Worm (Caenorhabditis elegans): Measurements from ENCODE around the gene bath-5.
"Not testable (repeated sequence)": the region's sequence is repeated elsewhere in the genome, so short reads cannot be mapped to it uniquely, and the experiment has no call there.

bath-5 gene

DNA sequence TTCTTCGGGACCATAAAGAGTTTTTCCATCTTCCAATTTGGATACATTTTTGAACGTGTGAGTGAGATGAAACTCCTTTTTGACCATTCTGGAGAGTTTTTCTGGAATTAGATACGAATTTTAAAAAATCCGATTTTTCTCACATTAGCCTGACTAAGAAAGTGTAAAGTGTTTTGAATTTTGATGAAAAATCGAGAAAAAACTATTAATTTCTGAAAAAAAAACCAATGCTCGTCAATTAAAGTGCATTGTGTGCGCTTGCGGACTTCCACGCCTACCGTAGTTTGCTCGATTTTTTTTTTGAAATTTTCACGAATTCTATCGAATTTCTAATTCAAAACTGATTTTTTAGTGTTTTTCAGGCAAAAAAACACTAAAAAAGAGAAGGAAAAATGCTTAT, 3.0 kb downstream of the bath-5 start, which contains the start of gene bath-1:
TSS of gene bath-1 (minus strand) at position 101 of the 400 bp plus-strand sequence.
- TF ChIP-seq ceh-24 (tag; optimal IDR thresholded peaks at IDR 0.05) (no peak), nhr-232 (tag; optimal IDR thresholded peaks at IDR 0.05) (no peak), ceh-14 (tag; optimal IDR thresholded peaks at IDR 0.05) (no peak), ama-1 (optimal IDR thresholded peaks at IDR 0.05) (no peak), hlh-30 (tag; optimal IDR thresholded peaks at IDR 0.05; ENCODE audit: insufficient read depth) (no peak), eyg-1 (tag; optimal IDR thresholded peaks at IDR 0.05) (no peak), zip-5 (tag; optimal IDR thresholded peaks at IDR 0.05) (no peak), C38D4.7 (GFP tag; optimal IDR thresholded peaks at IDR 0.05) (no peak)

DNA sequence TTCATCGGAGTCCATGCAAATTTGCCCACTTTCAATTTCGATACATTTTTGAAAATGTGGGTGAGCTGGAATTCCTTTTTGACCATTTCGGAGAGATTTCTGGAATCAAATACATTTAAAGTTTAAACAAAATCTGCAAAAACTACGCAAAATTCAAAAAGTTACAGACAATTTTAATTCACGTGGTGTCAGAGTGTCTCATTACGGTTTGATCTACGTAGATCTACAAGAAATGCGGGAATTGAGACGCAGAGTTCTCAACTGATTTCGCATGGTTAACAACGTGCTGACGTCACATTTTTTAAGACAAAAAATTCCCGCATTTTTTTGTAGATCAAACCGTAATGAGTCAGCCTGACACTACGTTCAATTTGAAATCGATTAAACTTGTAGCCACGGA, 5.2 kb downstream of the bath-5 start, which contains the start of gene bath-21:
TSS of gene bath-21 (minus strand) at position 101 of the 400 bp plus-strand sequence.
- TF ChIP-seq ceh-48 (tag; optimal IDR thresholded peaks at IDR 0.05) (no peak), ets-4 (tag; optimal IDR thresholded peaks at IDR 0.05) (no peak), nfya-1 (tag; optimal IDR thresholded peaks at IDR 0.05) (no peak), C38D4.7 (GFP tag; optimal IDR thresholded peaks at IDR 0.05) (no peak)

DNA sequence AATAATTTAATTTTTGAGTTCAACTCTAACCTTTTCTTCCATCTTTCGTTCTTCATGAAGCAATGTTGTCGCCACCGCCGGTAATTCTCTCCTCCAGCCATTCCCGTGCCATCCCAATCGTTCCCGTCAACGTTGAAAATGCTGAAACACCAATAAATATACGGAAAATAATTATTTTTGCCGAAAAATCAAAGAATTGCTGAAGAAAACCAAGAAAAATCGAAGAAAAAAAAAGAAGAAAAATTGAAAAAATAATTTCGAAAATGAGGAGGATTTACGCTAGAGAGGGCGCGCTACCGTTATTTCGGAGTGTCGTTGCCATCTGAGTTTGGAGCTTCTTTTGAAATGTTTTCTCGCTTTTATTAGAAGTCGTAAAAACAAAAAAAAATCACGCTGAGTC, 8.2 kb downstream of the bath-5 start, which contains the start of gene cya-2:
TSS of gene cya-2 (minus strand) at position 101 of the 400 bp plus-strand sequence.
- not testable (repeated sequence) for TF ChIP-seq pha-2, K02D7.2, pha-4 (tag; optimal IDR thresholded peaks at IDR 0.05)

DNA sequence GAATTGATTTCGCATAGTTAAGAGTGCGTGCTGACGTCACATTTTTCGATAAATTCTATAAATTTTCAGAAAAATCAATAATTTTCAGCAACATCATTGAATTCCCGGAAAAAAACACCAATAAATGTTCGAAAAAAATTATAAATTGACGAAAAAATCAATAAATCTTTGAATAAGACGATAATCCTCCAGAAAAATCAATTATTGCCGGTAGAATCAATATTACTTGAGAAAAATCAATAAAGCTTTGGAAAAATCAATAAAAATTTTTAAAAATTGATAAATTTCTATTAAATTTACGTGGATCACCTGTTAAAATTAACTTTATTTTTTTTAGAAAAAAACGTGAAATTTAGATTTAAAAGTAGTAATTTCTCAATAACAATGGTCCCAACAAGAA, 17.9 kb downstream of the bath-5 start:
- no peak for TF ChIP-seq ttx-3 (tag; optimal IDR thresholded peaks at IDR 0.05)
- TF ChIP-seq T23F11.4 (GFP tag; optimal IDR thresholded peaks at IDR 0.05) = no peak
- TF ChIP-seq unc-55 (GFP tag; optimal IDR thresholded peaks at IDR 0.05) = no peak
- TF ChIP-seq tbx-7 (tag; optimal IDR thresholded peaks at IDR 0.05) = no peak

DNA sequence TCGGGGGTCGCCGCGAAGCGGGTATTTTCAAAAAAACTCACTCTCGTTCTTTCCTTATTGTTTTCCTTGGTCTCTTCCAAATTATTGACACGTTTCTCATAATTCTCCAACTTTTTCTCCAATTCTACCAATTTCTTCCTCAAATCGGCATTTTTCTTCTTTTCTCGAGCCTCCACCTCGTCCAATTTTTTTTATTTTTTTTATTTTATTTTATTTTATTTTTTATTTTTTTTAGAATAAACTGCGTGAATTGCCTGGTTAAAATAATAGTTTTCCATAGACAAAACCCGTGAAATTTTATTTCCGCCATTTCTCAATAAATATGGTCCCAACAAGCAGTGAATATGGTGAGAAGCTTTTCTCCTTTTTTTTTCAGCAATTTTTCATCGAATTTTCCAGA, 19.1 kb downstream of the bath-5 start, which contains the start of gene F59H6.15:
TSS of gene F59H6.15 (plus strand) at position 301 of the 400 bp plus-strand sequence.
- TF ChIP-seq fax-1 (tag; optimal IDR thresholded peaks at IDR 0.05) = no peak
- no peak for TF ChIP-seq ceh-6 (GFP tag; optimal IDR thresholded peaks at IDR 0.05)
- no peak for TF ChIP-seq ceh-30 (tag; optimal IDR thresholded peaks at IDR 0.05)
- TF ChIP-seq odd-2 (tag; optimal IDR thresholded peaks at IDR 0.05) = no peak
- no peak for TF ChIP-seq pag-3 (tag; optimal IDR thresholded peaks at IDR 0.05; ENCODE audit: borderline replicate concordance)
- no peak for TF ChIP-seq ets-4 (tag; optimal IDR thresholded peaks at IDR 0.05)
- TF ChIP-seq syd-9 (tag; optimal IDR thresholded peaks at IDR 0.05) = no peak
- TF ChIP-seq ceh-18 (tag; optimal IDR thresholded peaks at IDR 0.05) = no peak
- TF ChIP-seq ceh-24 (tag; optimal IDR thresholded peaks at IDR 0.05) = no peak
- TF ChIP-seq pax-1 (tag; optimal IDR thresholded peaks at IDR 0.05) = no peak
- no peak for TF ChIP-seq unc-42 (tag; optimal IDR thresholded peaks at IDR 0.05)
- no peak for TF ChIP-seq C38D4.7 (GFP tag; optimal IDR thresholded peaks at IDR 0.05)
- TF ChIP-seq T23F11.4 (GFP tag; optimal IDR thresholded peaks at IDR 0.05) = no peak
- TF ChIP-seq elt-2 (tag; optimal IDR thresholded peaks at IDR 0.05) = no peak
- no peak for TF ChIP-seq lim-6 (tag; optimal IDR thresholded peaks at IDR 0.05)

DNA sequence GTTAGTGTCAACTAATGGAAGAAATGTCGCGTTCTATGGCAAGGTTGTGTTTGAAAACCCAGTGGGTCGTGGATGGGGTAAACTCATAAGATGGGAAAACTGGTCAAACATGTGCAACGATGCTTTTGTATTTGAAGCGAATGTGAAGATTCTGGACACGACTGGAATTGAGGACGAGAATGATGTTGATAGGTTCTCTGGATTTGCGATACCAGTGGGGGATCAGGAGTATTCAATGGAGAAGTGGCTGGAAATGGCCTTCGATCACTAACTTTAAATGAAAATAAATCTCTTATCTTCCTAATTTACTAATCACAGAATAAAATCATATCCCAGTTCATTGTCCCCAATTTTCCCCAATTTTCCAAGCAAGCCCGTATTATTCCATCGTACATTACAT, 20.6 kb downstream of the bath-5 start:
- TF ChIP-seq hlh-30 (tag; optimal IDR thresholded peaks at IDR 0.05; ENCODE audit: insufficient read depth) = no peak
- TF ChIP-seq elt-4 (tag; optimal IDR thresholded peaks at IDR 0.05) = no peak
- no peak for TF ChIP-seq F13H6.1 (tag; optimal IDR thresholded peaks at IDR 0.05)
- no peak for TF ChIP-seq sdc-2 (tag; optimal IDR thresholded peaks at IDR 0.05)
- no peak for TF ChIP-seq Y22D7AL.16 (tag; optimal IDR thresholded peaks at IDR 0.05)
- no peak for TF ChIP-seq ama-1 (optimal IDR thresholded peaks at IDR 0.05)
- TF ChIP-seq C08G9.2 (tag; optimal IDR thresholded peaks at IDR 0.05) = no peak
- no peak for TF ChIP-seq nhr-232 (tag; optimal IDR thresholded peaks at IDR 0.05)
- TF ChIP-seq nfya-1 (tag; optimal IDR thresholded peaks at IDR 0.05) = no peak
- no peak for TF ChIP-seq lin-11 (tag; optimal IDR thresholded peaks at IDR 0.05)
- no peak for TF ChIP-seq ttx-3 (tag; optimal IDR thresholded peaks at IDR 0.05)
- TF ChIP-seq npax-4 (tag; optimal IDR thresholded peaks at IDR 0.05) = no peak
- no peak for TF ChIP-seq dmd-4 (tag; optimal IDR thresholded peaks at IDR 0.05; ENCODE audit: borderline replicate concordance)
- TF ChIP-seq mec-3 (tag; optimal IDR thresholded peaks at IDR 0.05; ENCODE audit: borderline replicate concordance) = no peak
- TF ChIP-seq ets-4 (tag; optimal IDR thresholded peaks at IDR 0.05) = no peak
- no peak for TF ChIP-seq eyg-1 (tag; optimal IDR thresholded peaks at IDR 0.05)
- no peak for TF ChIP-seq ceh-31 (tag; optimal IDR thresholded peaks at IDR 0.05)
- no peak for TF ChIP-seq rnt-1 (tag; optimal IDR thresholded peaks at IDR 0.05)
- TF ChIP-seq zip-5 (tag; optimal IDR thresholded peaks at IDR 0.05) = no peak
